Fruit fly (Drosophila melanogaster): ENCODE measurements around the gene Cdc7.

Cdc7 gene

DNA sequence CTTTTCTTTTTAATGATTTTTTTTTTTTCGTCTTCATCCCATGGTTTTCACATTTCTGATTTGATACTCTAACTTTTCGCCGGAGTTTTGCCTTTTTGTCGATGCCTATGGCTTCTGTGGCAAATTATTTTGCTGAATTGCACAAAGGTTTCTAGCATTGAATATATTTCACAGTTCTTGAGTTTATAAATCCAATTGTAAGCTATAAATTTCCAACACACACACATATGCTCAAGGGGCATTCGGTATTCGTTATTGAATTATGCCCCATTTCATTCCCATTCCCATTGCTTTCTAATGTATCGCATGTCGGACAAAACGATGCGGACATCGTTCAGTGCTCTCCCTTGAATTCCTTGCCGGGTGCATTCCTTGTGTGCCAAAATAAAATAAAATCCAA lies 38.9 kb upstream of the Cdc7 start:
- TF ChIP-seq tj (GFP tag; optimal IDR thresholded peaks at IDR 0.05), result peak; percentile 9
- TF ChIP-seq Mnt (GFP tag; optimal IDR thresholded peaks at IDR 0.05), result no peak

DNA sequence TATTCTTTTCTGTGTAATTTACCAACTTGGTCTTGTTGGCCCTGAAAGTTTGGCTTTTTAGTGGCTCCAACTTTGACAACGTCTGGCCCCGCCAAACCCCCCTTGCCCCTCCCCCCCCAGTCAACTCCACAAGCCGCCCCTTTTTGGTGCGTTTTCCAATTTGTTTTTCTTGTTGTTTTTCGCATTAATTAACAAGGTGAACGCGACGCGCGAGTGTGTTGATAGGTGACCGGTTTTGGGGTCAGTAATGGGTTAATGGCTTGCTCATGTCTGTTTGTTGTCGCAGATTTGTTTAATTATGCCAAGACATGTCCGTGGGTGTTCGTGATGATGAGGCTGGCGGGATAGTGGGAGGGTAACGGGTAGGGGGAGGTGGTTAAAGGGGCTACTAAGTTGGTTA lies 37.6 kb upstream of the Cdc7 start:
- peak; percentile 15 for TF ChIP-seq tj (GFP tag; optimal IDR thresholded peaks at IDR 0.05)
- TF ChIP-seq Crg-1 (GFP tag; optimal IDR thresholded peaks at IDR 0.05), result no peak
- no peak for TF ChIP-seq Mnt (GFP tag; optimal IDR thresholded peaks at IDR 0.05)

DNA sequence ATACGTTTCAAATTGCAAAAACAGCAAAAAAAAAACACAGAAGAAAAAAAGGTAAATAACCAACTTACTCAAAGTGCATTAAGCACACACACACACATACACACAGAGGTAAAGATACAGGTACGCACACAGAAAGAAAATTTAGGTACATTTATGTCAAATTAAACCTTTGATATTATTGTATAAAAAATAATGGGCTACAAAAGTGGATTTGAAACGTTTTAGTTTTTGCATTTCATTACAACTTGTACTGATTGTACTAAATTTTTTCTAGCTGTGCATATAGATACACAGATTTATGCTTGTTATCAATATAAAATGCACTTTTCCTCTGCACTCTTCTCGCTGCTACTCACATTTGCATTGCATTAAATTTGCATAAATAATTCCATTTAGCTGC lies 37.0 kb upstream of the Cdc7 start:
- TF ChIP-seq bab1 (GFP tag; optimal IDR thresholded peaks at IDR 0.05), result no peak
- no peak for TF ChIP-seq toe (GFP tag; optimal IDR thresholded peaks at IDR 0.05)
- TF ChIP-seq CG14711 (tag; optimal IDR thresholded peaks at IDR 0.05), result peak; percentile 12

DNA sequence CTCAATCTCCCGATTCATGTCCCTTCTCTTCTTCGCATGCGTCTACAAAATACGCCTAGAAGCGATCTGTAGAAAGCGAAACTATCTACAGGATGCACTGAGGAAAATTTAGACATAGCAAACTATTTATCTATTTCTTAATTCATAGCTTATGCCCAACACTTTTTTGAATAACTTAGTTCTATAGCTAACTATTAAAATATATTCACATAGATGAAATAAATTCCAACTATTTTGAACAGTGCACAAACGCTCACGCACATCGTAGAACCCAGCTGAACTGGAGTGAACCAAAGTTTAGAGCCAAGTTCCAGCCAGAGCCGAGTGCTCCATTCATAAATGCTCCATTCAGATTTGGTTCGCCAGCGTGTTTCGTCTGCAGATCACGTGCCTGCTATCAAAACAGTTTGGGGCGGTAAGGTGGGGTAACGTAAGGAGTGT lies 32.8 kb upstream of the Cdc7 start:
- TF ChIP-seq Crg-1 (GFP tag; optimal IDR thresholded peaks at IDR 0.05) (no peak), cic (GFP tag; optimal IDR thresholded peaks at IDR 0.05) (no peak), CG33017 (tag; optimal IDR thresholded peaks at IDR 0.05) (no peak), Clk (GFP tag; optimal IDR thresholded peaks at IDR 0.05) (no peak), pad (GFP tag; optimal IDR thresholded peaks at IDR 0.05) (no peak), CG7045 (GFP tag; optimal IDR thresholded peaks at IDR 0.05) (no peak), CG12768 (GFP tag; optimal IDR thresholded peaks at IDR 0.05) (no peak), Mnt (GFP tag; optimal IDR thresholded peaks at IDR 0.05) (no peak), CG1620 (GFP tag; optimal IDR thresholded peaks at IDR 0.05) (no peak), bab1 (GFP tag; optimal IDR thresholded peaks at IDR 0.05) (no peak), tj (GFP tag; optimal IDR thresholded peaks at IDR 0.05) (no peak), CG11617 (GFP tag; optimal IDR thresholded peaks at IDR 0.05) (no peak), CG7101 (tag; optimal IDR thresholded peaks at IDR 0.05) (no peak), CG14711 (tag; optimal IDR thresholded peaks at IDR 0.05) (no peak), ovo (GFP tag; optimal IDR thresholded peaks at IDR 0.05) (no peak)

DNA sequence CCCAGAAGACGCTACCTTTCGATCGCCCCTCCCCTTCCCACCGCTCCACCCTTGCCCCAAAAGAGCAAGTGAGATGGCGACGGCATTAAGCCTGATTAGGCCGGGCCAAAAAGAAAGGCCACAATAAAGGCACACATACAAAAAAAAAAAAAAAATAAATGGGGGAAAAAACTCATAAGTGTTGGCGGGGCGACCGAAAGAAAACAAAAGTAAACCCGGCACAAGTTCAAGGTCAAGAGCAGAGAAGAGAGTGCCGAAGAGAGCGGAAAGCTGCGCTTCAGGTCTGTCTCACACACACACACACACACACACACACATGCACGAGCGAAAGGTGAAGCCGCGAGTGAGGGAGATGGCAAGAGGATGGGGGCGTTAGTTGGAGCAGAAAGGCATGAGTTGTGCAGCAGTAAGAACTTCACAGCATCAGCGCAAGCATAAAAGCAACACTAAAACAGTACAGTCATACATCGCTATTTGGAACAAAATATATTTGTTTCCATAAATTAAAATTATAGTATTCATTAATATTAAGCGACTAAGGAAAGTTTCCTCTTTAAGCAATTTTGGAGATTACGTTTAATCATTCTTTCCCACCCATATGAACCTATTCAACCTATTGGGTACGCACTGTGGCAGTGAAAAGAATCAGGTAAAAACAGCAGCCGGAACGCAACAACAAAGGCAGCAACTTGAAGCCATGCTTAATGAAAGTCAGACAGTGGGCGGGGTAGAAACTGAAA lies 30.2 kb upstream of the Cdc7 start:
- TF ChIP-seq bab1 (GFP tag; optimal IDR thresholded peaks at IDR 0.05) (peak; percentile 93), ovo (GFP tag; optimal IDR thresholded peaks at IDR 0.05) (no peak)

DNA sequence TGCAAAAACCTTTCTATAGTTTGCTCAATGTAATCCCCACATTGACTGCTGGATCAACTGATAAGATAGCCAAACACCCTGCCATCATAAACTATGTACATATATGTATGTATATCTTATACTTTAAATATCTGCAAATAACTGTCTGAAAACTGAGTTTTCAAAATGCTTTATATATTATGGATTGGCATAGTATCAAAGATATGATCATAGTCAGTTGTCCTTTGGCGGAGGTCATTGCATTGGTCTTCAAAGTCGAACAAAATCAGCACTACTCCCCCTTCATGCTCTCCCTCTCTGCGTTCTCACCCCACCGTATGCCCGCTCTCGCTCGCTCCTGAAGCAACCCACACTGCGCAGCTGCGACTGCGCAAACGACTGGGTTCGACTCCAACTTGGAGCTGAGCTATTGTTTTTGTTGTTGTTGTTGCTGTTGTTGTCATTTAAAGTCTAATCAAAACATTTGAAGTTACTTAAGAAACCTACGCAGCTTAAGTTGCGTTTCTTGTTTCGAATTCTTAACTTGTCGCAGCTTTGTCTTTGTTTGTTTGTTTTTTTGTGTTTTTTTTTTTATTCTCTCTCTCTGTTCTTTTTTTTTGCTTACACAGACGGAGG lies 29.3 kb upstream of the Cdc7 start:
- no peak for TF ChIP-seq CG12768 (GFP tag; optimal IDR thresholded peaks at IDR 0.05)
- TF ChIP-seq ovo (GFP tag; optimal IDR thresholded peaks at IDR 0.05), result no peak
- TF ChIP-seq CG14711 (tag; optimal IDR thresholded peaks at IDR 0.05), result no peak
- TF ChIP-seq pad (GFP tag; optimal IDR thresholded peaks at IDR 0.05), result no peak
- no peak for TF ChIP-seq CG1620 (GFP tag; optimal IDR thresholded peaks at IDR 0.05)
- TF ChIP-seq CG7045 (GFP tag; optimal IDR thresholded peaks at IDR 0.05), result no peak
- no peak for TF ChIP-seq CG11617 (GFP tag; optimal IDR thresholded peaks at IDR 0.05)
- no peak for TF ChIP-seq CG7101 (tag; optimal IDR thresholded peaks at IDR 0.05)
- no peak for TF ChIP-seq tj (GFP tag; optimal IDR thresholded peaks at IDR 0.05)
- TF ChIP-seq CG5204 (GFP tag; optimal IDR thresholded peaks at IDR 0.05), result no peak
- no peak for TF ChIP-seq CG33017 (tag; optimal IDR thresholded peaks at IDR 0.05)

DNA sequence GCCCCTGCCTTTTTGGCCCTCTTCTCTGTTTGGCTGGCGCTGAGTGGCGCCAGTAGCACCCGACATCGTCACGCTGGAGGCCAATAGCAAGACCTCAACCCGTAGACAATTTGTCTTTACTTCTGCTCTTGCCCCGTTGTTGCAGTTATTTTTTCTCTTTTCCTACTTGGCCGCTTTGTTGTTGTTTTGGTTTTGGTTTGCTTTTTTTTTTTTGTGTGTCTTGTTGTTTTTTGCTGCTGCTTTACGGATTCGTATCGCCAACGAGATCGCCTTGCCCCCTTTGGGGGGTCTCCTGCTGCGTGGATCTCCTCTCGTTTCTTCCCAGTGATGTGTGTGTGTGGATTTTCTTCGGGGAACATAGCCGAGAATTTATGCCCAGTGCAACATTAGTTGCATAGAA lies 22.5 kb upstream of the Cdc7 start:
- no peak for TF ChIP-seq Hr96 (GFP tag; optimal IDR thresholded peaks at IDR 0.05)
- TF ChIP-seq kay (GFP tag; ENCODE audit: borderline replicate concordance), result no peak
- TF ChIP-seq CG5204 (GFP tag; optimal IDR thresholded peaks at IDR 0.05), result no peak
- no peak for TF ChIP-seq Clk (GFP tag; optimal IDR thresholded peaks at IDR 0.05)
- TF ChIP-seq Crg-1 (GFP tag; optimal IDR thresholded peaks at IDR 0.05), result no peak
- TF ChIP-seq CG7101 (tag; optimal IDR thresholded peaks at IDR 0.05), result no peak
- no peak for TF ChIP-seq CG1620 (GFP tag; optimal IDR thresholded peaks at IDR 0.05)
- no peak for TF ChIP-seq bab1 (GFP tag; optimal IDR thresholded peaks at IDR 0.05)
- TF ChIP-seq ovo (GFP tag; optimal IDR thresholded peaks at IDR 0.05), result no peak
- no peak for TF ChIP-seq CG7045 (GFP tag; optimal IDR thresholded peaks at IDR 0.05)
- no peak for TF ChIP-seq toe (GFP tag; optimal IDR thresholded peaks at IDR 0.05)
- TF ChIP-seq cic (GFP tag; optimal IDR thresholded peaks at IDR 0.05), result no peak
- TF ChIP-seq tj (GFP tag; optimal IDR thresholded peaks at IDR 0.05), result no peak
- no peak for TF ChIP-seq pad (GFP tag; optimal IDR thresholded peaks at IDR 0.05)
- TF ChIP-seq CG11617 (GFP tag; optimal IDR thresholded peaks at IDR 0.05), result no peak
- TF ChIP-seq Mnt (GFP tag; optimal IDR thresholded peaks at IDR 0.05), result no peak

DNA sequence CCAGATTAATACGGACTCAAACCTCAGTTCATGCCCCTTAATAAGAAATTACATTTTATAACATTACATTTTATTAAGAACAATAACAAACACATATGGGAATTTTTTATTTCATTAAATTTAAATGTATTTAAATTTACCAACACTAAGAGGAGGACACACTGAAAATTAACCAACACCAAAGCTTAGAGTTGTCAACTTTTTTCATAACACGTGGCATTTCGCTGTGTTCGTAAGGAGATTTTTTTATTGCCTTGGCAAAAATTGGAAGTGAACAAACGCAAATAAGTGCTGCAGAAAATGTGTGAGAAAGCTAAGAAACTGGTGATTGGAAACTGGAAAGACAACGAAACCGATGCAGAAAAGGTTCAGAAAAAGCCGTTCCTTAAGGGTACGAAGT lies 20.7 kb upstream of the Cdc7 start, which contains the start of gene CG14443:
TSS of gene CG14443 (plus strand) at position 301 of the 400 bp plus-strand sequence.
- TF ChIP-seq CG14711 (tag; optimal IDR thresholded peaks at IDR 0.05) (no peak), CG5204 (GFP tag; optimal IDR thresholded peaks at IDR 0.05) (no peak), pad (GFP tag; optimal IDR thresholded peaks at IDR 0.05) (no peak), CG11617 (GFP tag; optimal IDR thresholded peaks at IDR 0.05) (no peak), ovo (GFP tag; optimal IDR thresholded peaks at IDR 0.05) (no peak), CG33017 (tag; optimal IDR thresholded peaks at IDR 0.05) (no peak), CG7101 (tag; optimal IDR thresholded peaks at IDR 0.05) (no peak), cic (GFP tag; optimal IDR thresholded peaks at IDR 0.05) (no peak), CG7045 (GFP tag; optimal IDR thresholded peaks at IDR 0.05) (no peak), kay (GFP tag; ENCODE audit: borderline replicate concordance) (no peak), Mnt (GFP tag; optimal IDR thresholded peaks at IDR 0.05) (no peak), toe (GFP tag; optimal IDR thresholded peaks at IDR 0.05) (no peak), bab1 (GFP tag; optimal IDR thresholded peaks at IDR 0.05) (no peak), CG1620 (GFP tag; optimal IDR thresholded peaks at IDR 0.05) (no peak)
